Worm (Caenorhabditis elegans) whole organism, L2 larva: ENCODE measurements around the gene srg-38.

Source experiments
- alr-1 ChIP-seq: fragments of 150-350 bp; optimal IDR thresholded peaks from 2 replicates; lab custom pipeline; 2014; ENCODE audit warnings: missing biosample characterization, missing genetic modification characterization
- ceh-82 ChIP-seq: fragments of 150-350 bp; optimal IDR thresholded peaks from 2 replicates; lab custom pipeline; 2014; ENCODE audit warnings: missing biosample characterization, missing genetic modification characterization
- dmd-4 ChIP-seq: sonication (generic microtip); optimal IDR thresholded peaks from 2 replicates; lab custom pipeline; 2017; ENCODE audit warnings: missing biosample characterization, missing genetic modification characterization
- fos-1 ChIP-seq: fragments of 150-350 bp; optimal IDR thresholded peaks from 2 replicates; lab custom pipeline; 2014; ENCODE audit warnings: missing biosample characterization, missing genetic modification characterization
- gmeb-1 ChIP-seq: fragments of 150-350 bp; optimal IDR thresholded peaks from 2 replicates; lab custom pipeline; 2014; ENCODE audit warnings: missing biosample characterization, missing genetic modification characterization
- lin-39 ChIP-seq: fragments of 150-350 bp; optimal IDR thresholded peaks from 2 replicates; lab custom pipeline; 2014; ENCODE audit warnings: missing biosample characterization, missing genetic modification reagents, missing genetic modification characterization
- lsy-2 ChIP-seq, 2 experiments: fragments of 150-350 bp in 1 of 2; sonication (generic microtip) in 1 of 2; optimal IDR thresholded peaks; 2 replicates each; lab custom pipeline; 2014 to 2017; ENCODE audit warnings: missing biosample characterization in 2 of 2, missing genetic modification characterization in 2 of 2
- mbf-1 ChIP-seq: sonication (generic microtip); optimal IDR thresholded peaks from 2 replicates; lab custom pipeline; 2017; ENCODE audit warnings: missing biosample characterization, missing genetic modification characterization
- mdl-1 ChIP-seq, 2 experiments: fragments of 150-350 bp in 1 of 2; sonication (generic microtip) in 1 of 2; optimal IDR thresholded peaks; 2 replicates each; lab custom pipeline; 2017; ENCODE audit warnings: missing biosample characterization in 2 of 2, missing genetic modification characterization in 2 of 2
- nhr-11 ChIP-seq: fragments of 150-350 bp; optimal IDR thresholded peaks from 2 replicates; lab custom pipeline; 2014; ENCODE audit warnings: missing biosample characterization, missing genetic modification characterization
- nhr-21 ChIP-seq: fragments of 150-350 bp; optimal IDR thresholded peaks from 2 replicates; lab custom pipeline; 2014; ENCODE audit warnings: missing biosample characterization, missing genetic modification characterization
- nhr-25 ChIP-seq: fragments of 150-350 bp; sonication (generic microtip); optimal IDR thresholded peaks from 3 replicates; lab custom pipeline; 2014; ENCODE audit warnings: missing biosample characterization, missing genetic modification characterization
- nhr-6 ChIP-seq: fragments of 150-350 bp; optimal IDR thresholded peaks from 2 replicates; lab custom pipeline; 2014; ENCODE audit warnings: missing biosample characterization, missing genetic modification characterization
- skn-1 ChIP-seq: sonication (generic microtip); optimal IDR thresholded peaks from 2 replicates; lab custom pipeline; 2017; ENCODE audit warnings: missing biosample characterization, missing genetic modification characterization
- unc-55 ChIP-seq: fragments of 150-350 bp; sonication (generic microtip); optimal IDR thresholded peaks from 3 replicates; lab custom pipeline; 2014; ENCODE audit warnings: missing biosample characterization, missing genetic modification reagents, missing genetic modification characterization
- ztf-11 ChIP-seq: sonication (generic microtip); optimal IDR thresholded peaks from 2 replicates; lab custom pipeline; 2017; ENCODE audit warnings: missing biosample characterization, missing genetic modification characterization
- ztf-4 ChIP-seq: fragments of 150-350 bp; optimal IDR thresholded peaks from 2 replicates; lab custom pipeline; 2014; ENCODE audit warnings: missing biosample characterization, missing genetic modification characterization

The srg-38 gene

DNA sequence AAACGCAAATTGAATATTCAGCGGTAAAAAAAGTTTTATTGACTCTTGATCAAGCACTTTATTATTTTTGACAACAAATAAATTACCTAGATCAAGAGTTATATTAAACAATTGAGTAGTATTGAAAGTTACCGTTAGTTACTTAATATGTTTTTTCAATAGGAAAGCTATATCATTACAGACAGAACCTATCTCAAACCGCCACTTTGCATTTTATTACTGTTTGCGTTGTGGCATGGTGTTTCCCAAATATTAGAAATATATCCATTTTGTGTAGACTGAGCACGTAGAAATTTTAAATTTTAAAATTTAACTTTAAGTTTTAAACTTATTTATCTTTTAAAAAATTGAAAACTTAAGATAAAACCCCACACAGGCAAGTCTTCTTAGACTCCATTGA is 51.0 kb downstream of the srg-38 start:
- TF ChIP-seq skn-1 (tag; lab: Kevin White, UChicago) (no peak), mbf-1 (tag; lab: Kevin White, UChicago) (no peak), nhr-11 (tag; lab: Kevin White, UChicago) (no peak), unc-55 (GFP tag; lab: Kevin White, UChicago) (no peak), gmeb-1 (tag; lab: Kevin White, UChicago) (no peak), dmd-4 (no peak), alr-1 (no peak), nhr-21 (tag; lab: Kevin White, UChicago) (no peak), ceh-82 (no peak), ztf-11 (tag; lab: Kevin White, UChicago) (no peak), lsy-2 (tag; optimal IDR thresholded peaks at IDR 0.05; lab: Kevin White, UChicago) (no peak), nhr-25 (tag; lab: Kevin White, UChicago) (no peak), ztf-4 (tag; lab: Kevin White, UChicago) (no peak), lin-39 (tag; lab: Kevin White, UChicago) (no peak), fos-1 (tag; lab: Kevin White, UChicago) (no peak), nhr-6 (tag; lab: Kevin White, UChicago) (no peak), mdl-1 (tag; optimal IDR thresholded peaks at IDR 0.05; lab: Kevin White, UChicago) (no peak)
- TF ChIP-seq, all 48 proteins: peak for 0
